Worm (Caenorhabditis elegans) whole organism, mixed stage, embryonic: Measurements from ENCODE around the gene srg-50.

ENCODE experiments used
- elt-1 ChIP-seq: sonication (generic microtip); optimal IDR thresholded peaks from 2 replicates; lab custom pipeline; 2017; ENCODE audit warnings: missing genetic modification characterization, mild to moderate bottlenecking, missing compliant biosample characterization, antibody characterized with exemption, moderate library complexity, borderline replicate concordance; ENCODE audit not compliant: insufficient read depth
- ham-2 ChIP-seq: fragments of 200-800 bp; sonication (Bioruptor generic); optimal IDR thresholded peaks from 2 replicates; lab custom pipeline; 2018; ENCODE audit warnings: mild to moderate bottlenecking, missing genetic modification characterization, missing compliant biosample characterization
- mab-5 ChIP-seq: fragments of 150-350 bp; optimal IDR thresholded peaks from 2 replicates; lab custom pipeline; 2014; ENCODE audit warnings: missing biosample characterization, missing genetic modification characterization
- nhr-12 ChIP-seq: fragments of 150-350 bp; optimal IDR thresholded peaks from 2 replicates; lab custom pipeline; 2014; ENCODE audit warnings: missing biosample characterization, missing genetic modification characterization
- snpc-4 ChIP-seq: fragments of 150-350 bp; optimal IDR thresholded peaks from 2 replicates; lab custom pipeline; 2014; ENCODE audit warnings: missing biosample characterization, missing genetic modification characterization

DNA sequence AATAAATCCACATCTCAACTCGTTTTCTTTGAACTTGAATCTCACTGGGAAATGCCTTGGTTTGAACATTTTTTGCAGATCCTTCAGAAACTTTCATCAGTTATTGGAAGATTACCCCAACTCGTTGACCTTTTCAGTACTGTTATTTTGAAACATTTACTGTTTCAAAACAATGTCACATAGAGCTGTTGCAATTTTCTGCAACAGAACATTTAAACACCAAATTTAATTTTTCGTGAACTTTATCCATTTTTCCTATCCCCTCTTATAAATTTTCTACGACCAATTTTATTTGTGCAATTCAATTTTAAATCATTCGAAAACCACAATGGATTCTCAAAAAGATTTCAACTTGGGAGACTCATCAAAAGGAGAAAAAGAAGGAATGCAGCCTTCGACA, 32.9 kb upstream of the srg-50 start, which contains the start of gene ZC477.2:
- TF ChIP-seq snpc-4 (no peak), nhr-12 (tag; lab: Kevin White, UChicago) (no peak), elt-1 (no peak), mab-5 (no peak), ham-2 (GFP tag; lab: Kevin White, UChicago) (no peak)
